Fruit fly (Drosophila melanogaster) whole organism, pupa: ENCODE data around the gene CG18764.
A peak's percentile ranks its signal among the peaks of the same experiment; 100 is the strongest.

Experiments used
- CG10348 ChIP-seq: fragments of 200-800 bp; sonication (Bioruptor generic); IDR thresholded peaks from 2 replicates; pipeline ENCODE4 v1.3.6; 2022; ENCODE audit warnings: missing biosample characterization, missing genetic modification characterization
- CG13204 ChIP-seq: fragments of 200-800 bp; sonication (Bioruptor generic); optimal IDR thresholded peaks from 2 replicates; lab custom pipeline; 2018; ENCODE audit warnings: missing biosample characterization, mild to moderate bottlenecking, missing genetic modification characterization, moderate library complexity
- CG17806 ChIP-seq: fragments of 200-800 bp; sonication (Bioruptor generic); optimal IDR thresholded peaks from 2 replicates; lab custom pipeline; 2018; ENCODE audit warnings: missing biosample characterization, mild to moderate bottlenecking, missing genetic modification characterization, moderate library complexity
- CG32121 ChIP-seq: fragments of 200-800 bp; sonication (Bioruptor generic); IDR thresholded peaks from 2 replicates; pipeline ENCODE4 v1.3.6; 2022; ENCODE audit warnings: missing biosample characterization, missing genetic modification characterization
- CG34367 ChIP-seq: fragments of 200-800 bp; sonication (Bioruptor generic); optimal IDR thresholded peaks from 2 replicates; lab custom pipeline; 2018; ENCODE audit warnings: missing biosample characterization, mild to moderate bottlenecking, missing genetic modification characterization
- CG4496 ChIP-seq: fragments of 200-800 bp; sonication (Bioruptor generic); IDR thresholded peaks from 3 replicates; pipeline ENCODE4 v1.3.6; 2022; ENCODE audit warnings: missing biosample characterization, missing genetic modification characterization
- CG8301 ChIP-seq: fragments of 200-800 bp; sonication (Bioruptor generic); optimal IDR thresholded peaks from 2 replicates; lab custom pipeline; 2018; ENCODE audit warnings: missing biosample characterization, mild to moderate bottlenecking, missing genetic modification characterization
- gl ChIP-seq: fragments of 200-800 bp; sonication (Bioruptor generic); optimal IDR thresholded peaks from 2 replicates; lab custom pipeline; 2018; ENCODE audit warnings: missing biosample characterization, mild to moderate bottlenecking, missing genetic modification characterization
- rn ChIP-seq: fragments of 200-800 bp; sonication (Bioruptor generic); IDR thresholded peaks from 2 replicates; pipeline ENCODE4 v1.3.6; 2022; ENCODE audit warnings: missing biosample characterization, missing genetic modification characterization

- TF ChIP-seq gl (tag; lab: Kevin White, UChicago) = no peak
- no peak for TF ChIP-seq rn (GFP tag; lab: Robert Waterston, UW)
- TF ChIP-seq CG17806 (tag; lab: Kevin White, UChicago) = no peak
- TF ChIP-seq CG34367 = no peak
- TF ChIP-seq CG8301 = peak; percentile 38
- TF ChIP-seq CG13204 (GFP tag; lab: Kevin White, UChicago) = no peak
- TF ChIP-seq CG4496 (GFP tag; lab: Robert Waterston, UW) = peak; percentile 48; the same call in 1 of the 3 replicates
- no peak for TF ChIP-seq CG10348 (GFP tag; lab: Robert Waterston, UW)
- TF ChIP-seq CG32121 (GFP tag; lab: Robert Waterston, UW) = peak; percentile 40; the same call in 1 of the 2 replicates
Measured at dm6 chr3R:11606679-11607078, 20.0 kb upstream of the CG18764 start.
